Worm (Caenorhabditis elegans): ENCODE measurements around the gene B0545.4.
"Not testable (repeated sequence)": the region's sequence is repeated elsewhere in the genome, so short reads cannot be mapped to it uniquely, and the experiment has no call there.

B0545.4 gene

ce11 chrIV:76070-76469 is 33.1 kb downstream of the B0545.4 start, which contains the start of gene T05C7.8:
Gene T05C7.8 (plus strand): TSS chrIV:76370.
- TF ChIP-seq him-1 (tag; optimal IDR thresholded peaks at IDR 0.05) (no peak), W03F9.2 (tag; optimal IDR thresholded peaks at IDR 0.05) (no peak), dao-5 (tag; optimal IDR thresholded peaks at IDR 0.05) (no peak)

DNA sequence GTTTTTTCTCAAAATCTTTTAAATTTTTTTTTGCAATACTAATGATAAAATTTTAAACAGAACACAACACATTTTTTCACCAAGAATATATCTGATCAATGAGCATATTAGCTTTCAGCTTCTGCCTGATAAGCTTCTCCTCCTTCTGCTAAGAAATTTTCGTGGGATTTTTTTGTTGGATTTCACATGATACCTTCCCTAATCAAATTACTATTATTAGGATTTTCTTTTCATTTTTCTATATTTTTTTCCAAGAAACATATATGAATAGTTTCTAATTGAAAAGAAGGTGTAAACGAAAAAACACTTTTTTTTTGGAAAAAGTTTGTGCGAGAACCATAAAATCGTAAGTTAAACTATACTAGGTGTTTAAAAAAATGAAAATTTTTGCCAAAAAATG is 36.0 kb downstream of the B0545.4 start:
- TF ChIP-seq dao-5 (tag; optimal IDR thresholded peaks at IDR 0.05) (no peak), him-1 (tag; optimal IDR thresholded peaks at IDR 0.05) (no peak), W03F9.2 (tag; optimal IDR thresholded peaks at IDR 0.05) (no peak)

- no peak for TF ChIP-seq W03F9.2 (tag; optimal IDR thresholded peaks at IDR 0.05)
- TF ChIP-seq dao-5 (tag; optimal IDR thresholded peaks at IDR 0.05), result no peak
- no peak for TF ChIP-seq him-1 (tag; optimal IDR thresholded peaks at IDR 0.05)
Measured at ce11 chrIV:71266-71665, 37.9 kb downstream of the B0545.4 start.

DNA sequence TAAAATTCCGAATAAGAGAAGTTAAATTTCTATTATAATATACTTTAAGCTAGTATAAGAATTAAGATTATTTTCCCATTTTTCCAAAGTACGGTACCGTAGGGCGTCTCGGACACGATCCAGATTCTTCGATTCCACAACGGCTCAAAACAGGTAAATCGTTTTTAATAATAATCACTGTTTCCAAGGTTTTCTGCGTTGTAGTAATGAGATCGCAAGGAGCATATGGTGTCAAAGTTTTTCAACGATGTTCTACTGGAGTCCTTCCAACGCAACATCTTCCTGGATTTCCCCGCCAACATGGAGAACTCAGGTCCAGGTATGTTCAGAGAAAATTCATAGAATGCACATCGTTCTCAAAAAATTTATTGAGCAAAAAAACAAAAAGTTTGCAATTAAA is 47.8 kb downstream of the B0545.4 start, which contains the start of gene T05C7.7:
TSS of gene T05C7.7 (plus strand) at position 301 of the 400 bp plus-strand sequence.
- not testable (repeated sequence) for TF ChIP-seq dao-5, W03F9.2, him-1 (tag; optimal IDR thresholded peaks at IDR 0.05)

Data from whole organism, L4/young adult.